Worm (Caenorhabditis elegans) whole organism, L3 larva: ENCODE results near the gene Y46D2A.1.

ENCODE experiments used
- R02D3.7 ChIP-seq: fragments of 150-350 bp; optimal IDR thresholded peaks from 2 replicates; lab custom pipeline; 2014; ENCODE audit warnings: missing biosample characterization, missing genetic modification characterization
- ZK546.5 ChIP-seq: sonication (generic microtip); optimal IDR thresholded peaks from 2 replicates; lab custom pipeline; 2017; ENCODE audit warnings: missing biosample characterization, missing genetic modification characterization
- aly-2 ChIP-seq: fragments of 150-350 bp; optimal IDR thresholded peaks from 2 replicates; lab custom pipeline; 2014; ENCODE audit warnings: missing biosample characterization, missing genetic modification characterization
- ama-1 ChIP-seq: fragments of 150-350 bp; optimal IDR thresholded peaks from 2 replicates; lab custom pipeline; 2018
- ceh-28 ChIP-seq: fragments of 150-350 bp; optimal IDR thresholded peaks from 2 replicates; lab custom pipeline; 2014; ENCODE audit warnings: missing biosample characterization, missing genetic modification reagents, missing genetic modification characterization
- ceh-82 ChIP-seq: fragments of 150-350 bp; optimal IDR thresholded peaks from 2 replicates; lab custom pipeline; 2014; ENCODE audit warnings: missing biosample characterization, missing genetic modification characterization
- egl-27 ChIP-seq: sonication (generic microtip); optimal IDR thresholded peaks from 4 replicates; lab custom pipeline; 2017; ENCODE audit warnings: missing biosample characterization, missing genetic modification reagents, missing genetic modification characterization
- egl-5 ChIP-seq: fragments of 150-350 bp; optimal IDR thresholded peaks from 2 replicates; lab custom pipeline; 2017; ENCODE audit warnings: missing biosample characterization, missing genetic modification reagents, missing genetic modification characterization, inconsistent platforms
- elt-1 ChIP-seq: fragments of 150-350 bp; optimal IDR thresholded peaks from 2 replicates; lab custom pipeline; 2014; ENCODE audit warnings: missing biosample characterization, missing genetic modification characterization
- elt-2 ChIP-seq: sonication (generic microtip); optimal IDR thresholded peaks from 2 replicates; lab custom pipeline; 2016; ENCODE audit warnings: missing genetic modification reagents, mild to moderate bottlenecking, missing genetic modification characterization, missing compliant biosample characterization
- elt-3 ChIP-seq, 3 experiments: fragments of 150-350 bp in 1 of 3; sonication (generic microtip) in 2 of 3; optimal IDR thresholded peaks; 2 replicates in 2 of 3; 4 replicates in 1 of 3; lab custom pipeline; 2014 to 2017; ENCODE audit warnings: missing biosample characterization in 3 of 3, missing genetic modification characterization in 3 of 3
- fkh-10 ChIP-seq: sonication (generic microtip); optimal IDR thresholded peaks from 2 replicates; lab custom pipeline; 2017; ENCODE audit warnings: missing biosample characterization, missing genetic modification reagents, missing genetic modification characterization
- fkh-2 ChIP-seq: fragments of 150-350 bp; optimal IDR thresholded peaks from 2 replicates; lab custom pipeline; 2014; ENCODE audit warnings: missing biosample characterization, missing genetic modification reagents, missing genetic modification characterization
- fos-1 ChIP-seq: fragments of 150-350 bp; optimal IDR thresholded peaks from 2 replicates; lab custom pipeline; 2014; ENCODE audit warnings: missing biosample characterization, missing genetic modification characterization
- hmg-11 ChIP-seq: sonication (generic microtip); optimal IDR thresholded peaks from 2 replicates; lab custom pipeline; 2016; ENCODE audit warnings: missing genetic modification characterization, missing compliant biosample characterization
- lin-15B ChIP-seq: fragments of 150-350 bp; optimal IDR thresholded peaks from 2 replicates; lab custom pipeline; 2014; ENCODE audit warnings: missing biosample characterization, missing genetic modification characterization
- mdl-1 ChIP-seq: fragments of 150-350 bp; optimal IDR thresholded peaks from 2 replicates; lab custom pipeline; 2014; ENCODE audit warnings: missing biosample characterization, missing genetic modification characterization
- mml-1 ChIP-seq: fragments of 150-350 bp; sonication (generic microtip); optimal IDR thresholded peaks from 3 replicates; lab custom pipeline; 2014; ENCODE audit warnings: missing biosample characterization, missing genetic modification characterization
- nfya-1 ChIP-seq: sonication (generic microtip); optimal IDR thresholded peaks from 2 replicates; lab custom pipeline; 2017; ENCODE audit warnings: missing genetic modification characterization, mild to moderate bottlenecking, missing compliant biosample characterization, antibody characterized with exemption, moderate library complexity; ENCODE audit not compliant: insufficient read depth
- nhr-12 ChIP-seq: fragments of 150-350 bp; optimal IDR thresholded peaks from 2 replicates; lab custom pipeline; 2014; ENCODE audit warnings: missing biosample characterization, missing genetic modification characterization
- nhr-237 ChIP-seq: fragments of 150-350 bp; optimal IDR thresholded peaks from 2 replicates; lab custom pipeline; 2014; ENCODE audit warnings: missing biosample characterization, missing genetic modification characterization
- nhr-25 ChIP-seq: sonication (generic microtip); optimal IDR thresholded peaks from 2 replicates; lab custom pipeline; 2017; ENCODE audit warnings: missing biosample characterization, missing genetic modification characterization
- nhr-43 ChIP-seq: sonication (generic microtip); optimal IDR thresholded peaks from 2 replicates; lab custom pipeline; 2016; ENCODE audit warnings: mild to moderate bottlenecking, missing genetic modification characterization, missing compliant biosample characterization; ENCODE audit not compliant: poor library complexity, severe bottlenecking
- nhr-67 ChIP-seq: fragments of 150-350 bp; optimal IDR thresholded peaks from 2 replicates; lab custom pipeline; 2014; ENCODE audit warnings: missing biosample characterization, missing genetic modification characterization
- nhr-76 ChIP-seq: fragments of 150-350 bp; sonication (generic microtip); optimal IDR thresholded peaks from 5 replicates; lab custom pipeline; 2014; ENCODE audit warnings: missing biosample characterization, missing genetic modification characterization
- pha-4 ChIP-seq: fragments of 150-350 bp; optimal IDR thresholded peaks from 2 replicates; lab custom pipeline; 2014; ENCODE audit warnings: missing biosample characterization, missing genetic modification reagents, missing genetic modification characterization
- pqm-1 ChIP-seq: fragments of 150-350 bp; optimal IDR thresholded peaks from 2 replicates; lab custom pipeline; 2017; ENCODE audit warnings: missing biosample characterization, missing genetic modification characterization, inconsistent platforms
- sea-2 ChIP-seq: fragments of 150-350 bp; sonication (generic microtip); optimal IDR thresholded peaks from 4 replicates; lab custom pipeline; 2014; ENCODE audit warnings: missing biosample characterization, missing genetic modification reagents, missing genetic modification characterization
- skn-1 ChIP-seq: fragments of 150-350 bp; optimal IDR thresholded peaks from 2 replicates; lab custom pipeline; 2014; ENCODE audit warnings: missing biosample characterization, missing genetic modification characterization
- snpc-4 ChIP-seq: fragments of 150-350 bp; optimal IDR thresholded peaks from 2 replicates; lab custom pipeline; 2014; ENCODE audit warnings: missing biosample characterization, missing genetic modification characterization
- tbx-2 ChIP-seq: sonication (generic microtip); optimal IDR thresholded peaks from 2 replicates; lab custom pipeline; 2016; ENCODE audit warnings: mild to moderate bottlenecking, missing genetic modification characterization, missing compliant biosample characterization
- unc-39 ChIP-seq: sonication (generic microtip); optimal IDR thresholded peaks from 4 replicates; lab custom pipeline; 2017; ENCODE audit warnings: missing biosample characterization, missing genetic modification characterization
- unc-62 ChIP-seq: fragments of 150-350 bp; sonication (generic microtip); optimal IDR thresholded peaks from 4 replicates; lab custom pipeline; 2014; ENCODE audit warnings: missing biosample characterization, missing genetic modification reagents, missing genetic modification characterization
- zag-1 ChIP-seq: fragments of 150-350 bp; optimal IDR thresholded peaks from 2 replicates; lab custom pipeline; 2014; ENCODE audit warnings: missing biosample characterization, missing genetic modification characterization
- ztf-11 ChIP-seq: fragments of 150-350 bp; optimal IDR thresholded peaks from 2 replicates; lab custom pipeline; 2014; ENCODE audit warnings: missing biosample characterization, missing genetic modification characterization

The Y46D2A.1 gene

ce11 chrII:3343714-3344113, 21.4 kb downstream of the Y46D2A.1 start, which contains the start of gene F14D2.15:
Gene F14D2.15 (minus strand): TSS chrII:3343814.
- TF ChIP-seq pqm-1 = no peak
- TF ChIP-seq nfya-1 (tag; lab: Kevin White, UChicago) = no peak
- TF ChIP-seq nhr-43 (tag; lab: Kevin White, UChicago) = no peak

DNA sequence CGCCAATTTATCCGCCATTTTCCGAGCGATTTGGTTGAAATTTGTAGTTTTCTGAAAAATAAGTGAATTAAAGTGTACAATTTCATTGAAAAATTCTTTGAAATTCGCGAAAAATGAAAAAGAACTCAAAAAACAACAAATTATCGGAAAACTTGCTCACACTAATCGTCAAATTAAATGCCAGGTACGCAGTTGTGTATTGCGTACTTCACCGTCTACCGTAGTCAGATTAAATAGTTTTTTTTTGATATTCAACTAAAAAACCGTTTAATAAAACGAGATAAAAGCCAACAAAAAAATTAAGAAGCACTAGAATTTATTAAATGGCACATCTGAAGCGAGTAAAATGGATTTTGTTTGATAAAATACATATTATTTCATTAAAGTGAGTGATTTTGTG, 22.6 kb downstream of the Y46D2A.1 start, which contains the start of gene bath-28:
TSS of gene bath-28 (minus strand) at position 51 of the 400 bp plus-strand sequence.
- TF ChIP-seq zag-1 = no peak
- TF ChIP-seq nhr-12 (tag; lab: Kevin White, UChicago) = no peak
- TF ChIP-seq pha-4 (tag; lab: Kevin White, UChicago) = no peak
- TF ChIP-seq skn-1 (tag; lab: Kevin White, UChicago) = no peak
- no peak for TF ChIP-seq tbx-2 (tag; lab: Kevin White, UChicago)
- no peak for TF ChIP-seq fkh-10 (GFP tag; lab: Kevin White, UChicago)
- no peak for TF ChIP-seq ztf-11
- no peak for TF ChIP-seq aly-2 (tag; lab: Kevin White, UChicago)
- no peak for TF ChIP-seq mdl-1 (tag; lab: Kevin White, UChicago)
- no peak for TF ChIP-seq nfya-1 (tag; lab: Kevin White, UChicago)
- TF ChIP-seq snpc-4 (tag; lab: Kevin White, UChicago) = no peak
- TF ChIP-seq elt-2 (tag; lab: Kevin White, UChicago) = no peak

DNA sequence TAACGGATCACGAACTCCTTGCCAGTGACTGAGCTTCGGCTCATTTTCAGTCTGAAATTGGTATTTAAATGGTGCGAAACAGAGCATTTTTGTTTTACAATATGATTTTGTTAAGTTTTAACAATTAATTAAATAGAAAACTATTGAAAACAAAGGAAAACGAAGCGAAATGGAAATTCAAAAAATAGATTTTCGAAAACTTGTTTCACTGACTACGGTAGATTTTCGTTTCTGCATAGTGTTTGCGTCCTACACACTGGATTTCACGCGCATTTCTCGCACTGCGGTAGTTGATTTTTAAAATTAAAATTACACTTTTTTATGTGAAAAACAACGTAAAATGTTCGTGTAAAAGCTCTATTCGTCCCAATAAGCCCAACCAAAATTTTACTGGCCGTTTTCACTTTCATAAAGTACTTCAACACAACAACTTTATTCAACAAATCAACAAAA, 24.0 kb downstream of the Y46D2A.1 start, which contains the start of gene bath-30:
TSS of gene bath-30 (minus strand) at position 51 of the 453 bp plus-strand sequence.
- TF ChIP-seq nfya-1 (tag; lab: Kevin White, UChicago) (no peak), egl-27 (tag; lab: Kevin White, UChicago) (no peak), egl-5 (tag; lab: Kevin White, UChicago) (no peak), skn-1 (tag; lab: Kevin White, UChicago) (no peak), R02D3.7 (tag; lab: Kevin White, UChicago) (no peak), fkh-2 (tag; lab: Kevin White, UChicago) (no peak)

DNA sequence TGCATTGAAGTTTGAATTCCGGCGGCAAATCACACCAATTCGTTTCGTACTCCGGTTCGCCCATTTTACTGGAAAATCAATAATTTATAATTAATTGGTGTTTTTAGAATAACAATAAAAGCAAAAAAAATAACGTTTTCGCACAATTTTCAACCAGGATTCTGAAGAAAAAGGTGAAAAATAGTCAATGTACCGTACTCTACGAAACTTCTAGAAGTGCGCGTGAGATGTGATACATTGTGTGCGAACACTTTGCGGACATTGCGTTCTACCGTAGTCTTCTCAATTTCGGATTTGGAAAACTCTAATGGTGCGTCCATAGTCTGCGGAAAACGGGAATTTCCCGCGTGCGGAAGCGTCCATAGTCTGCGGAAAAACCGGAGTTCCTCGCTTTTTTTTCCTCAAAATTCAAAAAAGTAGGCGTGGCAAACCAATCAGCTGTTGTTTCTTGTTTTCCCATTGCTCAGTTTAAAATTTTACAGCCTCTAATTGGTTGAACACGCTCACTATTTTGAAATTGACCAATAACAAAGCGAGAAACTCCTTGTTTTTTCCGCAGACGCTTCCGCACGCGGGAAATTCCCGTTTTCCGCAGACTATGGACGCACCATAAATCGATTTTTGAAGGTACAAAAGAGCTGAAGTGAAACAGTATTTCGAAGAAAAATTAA, 25.7 kb downstream of the Y46D2A.1 start, which contains the start of the genes F14D2.14 and bath-29:
TSS of gene F14D2.14 (minus strand) at position 51 of the 671 bp plus-strand sequence.
TSS of gene bath-29 (plus strand) at position 621 of the 671 bp plus-strand sequence.
- no peak for TF ChIP-seq nhr-76
- TF ChIP-seq elt-1 (tag; lab: Kevin White, UChicago) = no peak
- TF ChIP-seq lin-15B (tag; lab: Kevin White, UChicago) = no peak
- no peak for TF ChIP-seq ama-1 (lab: Kevin White, UChicago)
- no peak for TF ChIP-seq pha-4 (tag; lab: Kevin White, UChicago)

DNA sequence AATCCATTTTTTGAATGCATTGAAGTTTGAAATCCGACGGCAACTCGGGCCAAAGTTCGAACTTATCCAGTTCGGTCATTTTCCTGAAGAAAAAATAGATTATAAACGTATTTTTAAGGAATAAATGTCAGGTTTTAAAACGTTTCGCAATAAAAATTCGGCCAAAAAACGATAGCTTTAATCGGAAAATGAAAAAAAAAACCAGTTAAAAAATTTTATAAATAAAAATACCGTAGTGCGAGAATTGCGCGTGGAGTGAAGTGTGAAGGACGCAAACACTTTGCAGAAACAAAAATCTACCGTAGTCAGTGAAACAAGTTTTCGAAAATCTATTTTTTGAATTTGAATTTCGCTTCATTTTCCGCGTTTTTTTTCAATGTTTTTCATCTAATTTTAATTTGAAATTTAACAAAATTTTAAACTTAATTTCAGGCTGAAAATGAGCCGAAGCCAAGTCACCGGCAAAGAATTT, 27.5 kb downstream of the Y46D2A.1 start, which contains the start of gene F14D2.8:
TSS of gene F14D2.8 (minus strand) at position 51 of the 472 bp plus-strand sequence.
- TF ChIP-seq nhr-25 (tag; lab: Kevin White, UChicago) (no peak), skn-1 (tag; lab: Kevin White, UChicago) (no peak)

DNA sequence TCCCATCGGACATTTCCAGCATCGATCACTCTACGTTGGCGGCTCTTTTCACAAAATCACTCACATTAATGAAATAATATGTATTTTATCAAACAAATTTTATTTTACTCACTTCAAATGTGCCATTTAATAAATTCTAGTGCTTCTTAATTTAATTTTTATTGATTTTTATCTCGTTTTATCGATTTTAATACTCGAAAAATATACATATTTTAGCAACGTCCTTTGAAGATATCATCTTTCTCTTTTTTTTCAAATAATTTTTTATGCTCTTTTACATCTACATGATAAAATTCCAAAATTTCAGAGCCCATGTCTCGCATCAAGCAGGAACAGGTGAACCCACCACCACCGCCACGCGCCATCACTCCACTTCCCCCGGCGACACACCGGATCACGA, 36.5 kb downstream of the Y46D2A.1 start, which contains the start of the genes lido-14 and bath-27:
TSS of gene lido-14 (plus strand) at position 301 of the 400 bp plus-strand sequence.
TSS of gene bath-27 (plus strand) at position 306 of the 400 bp plus-strand sequence.
- no peak for TF ChIP-seq mml-1
- no peak for TF ChIP-seq nhr-43 (tag; lab: Kevin White, UChicago)
- TF ChIP-seq nhr-25 (tag; lab: Kevin White, UChicago) = no peak
- no peak for TF ChIP-seq elt-1 (tag; lab: Kevin White, UChicago)

- TF ChIP-seq elt-3 (tag; optimal IDR thresholded peaks at IDR 0.05; lab: Kevin White, UChicago) (no peak), nhr-237 (no peak), nhr-43 (tag; lab: Kevin White, UChicago) (no peak), skn-1 (tag; lab: Kevin White, UChicago) (no peak), hmg-11 (no peak), R02D3.7 (tag; lab: Kevin White, UChicago) (no peak), nfya-1 (tag; lab: Kevin White, UChicago) (no peak), sea-2 (GFP tag; lab: Kevin White, UChicago) (no peak), ceh-82 (tag; lab: Kevin White, UChicago) (no peak), aly-2 (tag; lab: Kevin White, UChicago) (no peak), fkh-10 (GFP tag; lab: Kevin White, UChicago) (no peak), nhr-67 (no peak), fos-1 (tag; lab: Kevin White, UChicago) (no peak), unc-39 (tag; lab: Kevin White, UChicago) (no peak), unc-62 (GFP tag; lab: Kevin White, UChicago) (no peak), lin-15B (tag; lab: Kevin White, UChicago) (no peak), ZK546.5 (tag; lab: Kevin White, UChicago) (no peak), ceh-28 (tag; lab: Kevin White, UChicago) (no peak)
Observed at ce11 chrII:3367100-3367499, 44.7 kb downstream of the Y46D2A.1 start, which contains the start of gene Y49F6C.6. Gene Y49F6C.6 (minus strand): TSS chrII:3367200.
